Worm (Caenorhabditis elegans) whole organism, late embryonic: ENCODE measurements around the gene srw-113.
"Not testable (repeated sequence)": the region's sequence is repeated elsewhere in the genome, so short reads cannot be mapped to it uniquely, and the experiment has no call there.

Experiments
- C38D4.7 ChIP-seq: fragments of 200-800 bp; sonication (Bioruptor generic); optimal IDR thresholded peaks from 2 replicates; lab custom pipeline; 2018; ENCODE audit warnings: mild to moderate bottlenecking, missing genetic modification characterization, moderate library complexity, missing compliant biosample characterization
- K09A11.1 ChIP-seq: sonication (generic microtip); optimal IDR thresholded peaks from 2 replicates; lab custom pipeline; 2017; ENCODE audit warnings: antibody characterized with exemption, mild to moderate bottlenecking, missing genetic modification characterization, missing compliant biosample characterization; ENCODE audit not compliant: insufficient read depth
- T23F11.4 ChIP-seq: fragments of 200-800 bp; sonication (Bioruptor generic); optimal IDR thresholded peaks from 2 replicates; lab custom pipeline; 2018; ENCODE audit warnings: mild to moderate bottlenecking, missing genetic modification characterization, missing compliant biosample characterization
- Y22D7AL.16 ChIP-seq: sonication (generic microtip); optimal IDR thresholded peaks from 2 replicates; lab custom pipeline; 2016; ENCODE audit warnings: missing genetic modification characterization, missing compliant biosample characterization
- ahr-1 ChIP-seq: sonication (generic microtip); optimal IDR thresholded peaks from 2 replicates; lab custom pipeline; 2016; ENCODE audit warnings: missing genetic modification characterization, missing compliant biosample characterization
- ceh-14 ChIP-seq: sonication (generic microtip); optimal IDR thresholded peaks from 2 replicates; lab custom pipeline; 2016; ENCODE audit warnings: missing genotype, missing genetic modification characterization, missing compliant biosample characterization
- ceh-31 ChIP-seq: sonication (generic microtip); optimal IDR thresholded peaks from 2 replicates; lab custom pipeline; 2016; ENCODE audit warnings: missing genetic modification characterization, missing compliant biosample characterization
- ceh-6 ChIP-seq: fragments of 200-800 bp; sonication (Bioruptor generic); optimal IDR thresholded peaks from 2 replicates; lab custom pipeline; 2018; ENCODE audit warnings: mild to moderate bottlenecking, missing genetic modification characterization, missing compliant biosample characterization
- ceh-9 ChIP-seq: sonication (generic microtip); optimal IDR thresholded peaks from 2 replicates; lab custom pipeline; 2016; ENCODE audit warnings: mild to moderate bottlenecking, missing genetic modification characterization, inconsistent platforms, missing compliant biosample characterization
- che-1 ChIP-seq: sonication (generic microtip); optimal IDR thresholded peaks from 2 replicates; lab custom pipeline; 2016; ENCODE audit warnings: mild to moderate bottlenecking, missing genetic modification characterization, missing compliant biosample characterization
- dmd-4 ChIP-seq: sonication (generic microtip); optimal IDR thresholded peaks from 2 replicates; lab custom pipeline; 2016; ENCODE audit warnings: borderline replicate concordance, missing genetic modification characterization, missing compliant biosample characterization
- dve-1 ChIP-seq: sonication (generic microtip); optimal IDR thresholded peaks from 2 replicates; lab custom pipeline; 2017; ENCODE audit warnings: antibody characterized with exemption, mild to moderate bottlenecking, missing genetic modification characterization, missing compliant biosample characterization
- elt-2 ChIP-seq: sonication (generic microtip); optimal IDR thresholded peaks from 2 replicates; lab custom pipeline; 2016; ENCODE audit warnings: missing genetic modification reagents, missing genetic modification characterization, missing compliant biosample characterization
- fkh-10 ChIP-seq: fragments of 150-350 bp; optimal IDR thresholded peaks from 2 replicates; lab custom pipeline; 2014; ENCODE audit warnings: missing biosample characterization, missing genetic modification reagents, missing genetic modification characterization
- gmeb-2 ChIP-seq: sonication (generic microtip); optimal IDR thresholded peaks from 2 replicates; lab custom pipeline; 2016; ENCODE audit warnings: missing genetic modification characterization, inconsistent platforms, missing compliant biosample characterization
- hlh-30 ChIP-seq: sonication (generic microtip); optimal IDR thresholded peaks from 2 replicates; lab custom pipeline; 2017; ENCODE audit warnings: antibody characterized with exemption, missing genetic modification characterization, missing compliant biosample characterization; ENCODE audit not compliant: insufficient read depth
- hlh-8 ChIP-seq: sonication (generic microtip); optimal IDR thresholded peaks from 2 replicates; lab custom pipeline; 2016; ENCODE audit warnings: missing genotype, missing genetic modification characterization, missing compliant biosample characterization
- lim-6 ChIP-seq: sonication (generic microtip); optimal IDR thresholded peaks from 2 replicates; lab custom pipeline; 2016; ENCODE audit warnings: missing genetic modification characterization, missing compliant biosample characterization
- lin-11 ChIP-seq: fragments of 200-800 bp; sonication (Bioruptor generic); optimal IDR thresholded peaks from 2 replicates; lab custom pipeline; 2018; ENCODE audit warnings: mild to moderate bottlenecking, missing genetic modification characterization, missing compliant biosample characterization
- nhr-232 ChIP-seq: sonication (generic microtip); optimal IDR thresholded peaks from 2 replicates; lab custom pipeline; 2016; ENCODE audit warnings: missing genetic modification characterization, missing compliant biosample characterization
- odd-2 ChIP-seq: sonication (generic microtip); optimal IDR thresholded peaks from 2 replicates; lab custom pipeline; 2017; ENCODE audit warnings: antibody characterized with exemption, mild to moderate bottlenecking, missing genetic modification characterization, missing compliant biosample characterization
- pag-3 ChIP-seq: sonication (generic microtip); optimal IDR thresholded peaks from 2 replicates; lab custom pipeline; 2016; ENCODE audit warnings: missing compliant biosample characterization, missing genetic modification characterization, borderline replicate concordance
- pqm-1 ChIP-seq: sonication (generic microtip); optimal IDR thresholded peaks from 2 replicates; lab custom pipeline; 2016; ENCODE audit warnings: missing genetic modification characterization, missing compliant biosample characterization
- pros-1 ChIP-seq: fragments of 150-350 bp; optimal IDR thresholded peaks from 2 replicates; lab custom pipeline; 2014; ENCODE audit warnings: missing biosample characterization, missing genetic modification reagents, missing genetic modification characterization
- sox-4 ChIP-seq: sonication (generic microtip); optimal IDR thresholded peaks from 2 replicates; lab custom pipeline; 2017; ENCODE audit warnings: mild to moderate bottlenecking, missing genetic modification characterization, inconsistent platforms, missing compliant biosample characterization
- syd-9 ChIP-seq: sonication (generic microtip); optimal IDR thresholded peaks from 2 replicates; lab custom pipeline; 2016; ENCODE audit warnings: mild to moderate bottlenecking, missing genetic modification characterization, moderate library complexity, missing compliant biosample characterization
- tbx-2 ChIP-seq: sonication (generic microtip); optimal IDR thresholded peaks from 2 replicates; lab custom pipeline; 2016; ENCODE audit warnings: missing genetic modification characterization, missing compliant biosample characterization
- ttx-3 ChIP-seq: sonication (generic microtip); optimal IDR thresholded peaks from 2 replicates; lab custom pipeline; 2016; ENCODE audit warnings: missing genetic modification reagents, missing genetic modification characterization, missing compliant biosample characterization
- unc-86 ChIP-seq: sonication (generic microtip); optimal IDR thresholded peaks from 2 replicates; lab custom pipeline; 2016; ENCODE audit warnings: missing genetic modification characterization, missing compliant biosample characterization
- ztf-16 ChIP-seq: sonication (generic microtip); optimal IDR thresholded peaks from 2 replicates; lab custom pipeline; 2017; ENCODE audit warnings: missing genetic modification characterization, missing compliant biosample characterization

srw-113 gene

DNA sequence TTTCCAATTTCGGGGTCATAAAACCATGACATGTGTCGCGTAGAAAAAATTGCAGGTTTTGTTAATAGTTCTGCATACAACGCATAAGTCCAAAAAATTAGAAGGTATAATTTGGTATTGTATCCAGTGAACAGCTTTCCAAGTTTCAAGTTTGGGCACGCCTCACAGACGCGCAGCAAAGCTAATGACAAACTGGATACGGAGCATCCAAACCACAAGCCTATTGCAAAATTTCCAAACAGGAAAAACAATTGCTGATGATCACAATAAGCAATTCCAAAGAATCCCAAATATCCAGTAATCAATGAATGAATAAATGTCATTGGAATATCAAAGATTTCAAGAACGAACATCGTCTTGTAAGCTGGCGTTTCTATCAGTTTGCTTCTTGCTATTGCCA is 19.4 kb upstream of the srw-113 start:
- TF ChIP-seq hlh-8 (tag; lab: Kevin White, UChicago), result no peak
- TF ChIP-seq lin-11 (tag; lab: Kevin White, UChicago), result no peak

DNA sequence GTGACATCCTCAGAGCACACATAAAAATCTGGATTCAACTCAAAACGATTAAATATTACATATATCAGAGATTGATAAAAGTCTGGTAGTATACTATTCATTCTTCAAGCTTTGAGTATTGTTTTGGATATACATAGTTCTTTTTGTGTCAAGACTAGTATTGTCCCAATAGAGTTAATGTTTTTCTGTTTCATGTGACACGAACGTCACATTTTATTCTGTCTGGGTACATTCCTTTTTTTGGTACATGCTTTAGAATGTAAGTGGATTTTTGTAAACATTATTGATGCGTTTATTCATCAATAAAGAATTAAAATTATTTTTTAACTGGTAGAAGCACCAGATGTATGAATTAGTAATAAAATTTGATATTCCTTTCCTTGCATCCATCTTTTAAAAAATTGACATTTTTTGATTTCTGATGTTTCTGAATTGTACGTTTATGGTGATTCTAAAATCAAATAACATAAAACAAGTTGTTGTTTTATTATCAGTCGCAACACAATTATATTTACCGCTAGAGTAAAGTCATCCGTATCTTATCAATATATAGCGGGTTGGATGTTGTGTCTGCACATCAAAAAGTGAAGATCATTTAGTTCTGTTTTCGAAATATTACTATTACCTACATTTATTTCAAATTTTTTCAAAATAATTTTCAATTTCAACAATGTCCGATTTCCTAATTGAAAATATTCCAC is 17.0 kb upstream of the srw-113 start, which contains the start of the genes srt-22 and nhr-246:
Gene srt-22, minus strand, starts transcription at position 101 of the 701 bp plus-strand sequence.
Gene nhr-246, plus strand, starts transcription at position 651 of the 701 bp plus-strand sequence.
- no peak for TF ChIP-seq sox-4 (tag; lab: Kevin White, UChicago)
- TF ChIP-seq che-1 (tag; lab: Kevin White, UChicago), result no peak
- TF ChIP-seq pros-1 (tag; lab: Kevin White, UChicago), result no peak
- TF ChIP-seq tbx-2 (tag; lab: Kevin White, UChicago), result no peak
- TF ChIP-seq Y22D7AL.16 (tag; lab: Kevin White, UChicago), result no peak
- no peak for TF ChIP-seq lin-11 (tag; lab: Kevin White, UChicago)
- TF ChIP-seq gmeb-2 (tag; lab: Kevin White, UChicago), result no peak
- no peak for TF ChIP-seq unc-86
- no peak for TF ChIP-seq hlh-30
- TF ChIP-seq ahr-1 (tag; lab: Kevin White, UChicago), result no peak
- TF ChIP-seq dmd-4 (tag; lab: Kevin White, UChicago), result no peak
- no peak for TF ChIP-seq fkh-10 (GFP tag; lab: Kevin White, UChicago)
- no peak for TF ChIP-seq ceh-31 (tag; lab: Kevin White, UChicago)
- TF ChIP-seq dve-1 (tag; lab: Kevin White, UChicago), result no peak
- TF ChIP-seq elt-2 (tag; lab: Kevin White, UChicago), result no peak
- TF ChIP-seq syd-9 (tag; lab: Kevin White, UChicago), result no peak
- TF ChIP-seq ceh-14 (tag; lab: Kevin White, UChicago), result no peak
- no peak for TF ChIP-seq odd-2

DNA sequence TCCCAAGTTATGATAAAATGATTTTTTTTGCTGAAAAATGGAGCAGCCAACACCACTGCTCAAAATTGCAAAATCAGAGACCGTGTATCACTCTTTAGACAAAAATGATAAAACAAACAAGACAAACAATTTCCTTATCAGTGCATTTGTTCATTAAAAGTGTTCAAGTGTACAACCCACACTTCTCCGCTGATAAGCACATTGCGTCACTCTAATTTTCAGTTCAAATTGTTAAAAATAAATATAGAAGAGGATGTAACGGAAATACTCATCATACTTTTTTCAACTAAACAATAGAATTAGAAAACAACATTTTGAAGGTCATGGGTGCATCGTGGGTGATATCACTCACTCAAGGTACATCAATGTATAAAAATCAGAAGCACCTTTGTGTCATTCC is 14.3 kb upstream of the srw-113 start, which contains the start of gene nhr-291:
Gene nhr-291, plus strand, starts transcription at position 324 of the 400 bp plus-strand sequence.
- TF ChIP-seq pqm-1 (tag; lab: Kevin White, UChicago) (peak; percentile 40), elt-2 (tag; lab: Kevin White, UChicago) (peak; percentile 99), ceh-14 (tag; lab: Kevin White, UChicago) (no peak)

DNA sequence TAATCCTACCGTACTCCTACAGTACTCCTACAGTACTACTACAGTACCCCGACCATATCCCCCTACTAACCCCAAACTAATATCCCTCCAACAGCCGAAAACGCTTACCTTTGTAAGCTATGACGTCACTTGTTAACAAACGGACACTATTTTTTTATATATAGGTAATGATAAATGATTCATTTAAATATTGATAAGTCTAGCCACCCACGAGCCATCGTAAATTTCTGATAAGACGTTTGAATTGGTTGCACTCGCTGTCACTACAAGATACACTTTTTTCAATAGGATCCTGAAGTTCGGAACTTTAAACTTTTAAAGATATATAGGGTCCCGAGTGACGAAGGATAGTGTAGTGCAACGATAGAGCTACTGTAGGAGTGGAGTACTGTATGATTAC is 10.3 kb upstream of the srw-113 start, which contains the start of gene nhr-247:
Gene nhr-247, plus strand, starts transcription at position 330 of the 400 bp plus-strand sequence.
- not testable (repeated sequence) for TF ChIP-seq ztf-16 (tag; lab: Kevin White, UChicago); C38D4.7 (GFP tag; lab: Kevin White, UChicago); fkh-10 (GFP tag; lab: Kevin White, UChicago)
- TF ChIP-seq, all 69 proteins: peak for 0; not testable (repeated sequence) for 69

DNA sequence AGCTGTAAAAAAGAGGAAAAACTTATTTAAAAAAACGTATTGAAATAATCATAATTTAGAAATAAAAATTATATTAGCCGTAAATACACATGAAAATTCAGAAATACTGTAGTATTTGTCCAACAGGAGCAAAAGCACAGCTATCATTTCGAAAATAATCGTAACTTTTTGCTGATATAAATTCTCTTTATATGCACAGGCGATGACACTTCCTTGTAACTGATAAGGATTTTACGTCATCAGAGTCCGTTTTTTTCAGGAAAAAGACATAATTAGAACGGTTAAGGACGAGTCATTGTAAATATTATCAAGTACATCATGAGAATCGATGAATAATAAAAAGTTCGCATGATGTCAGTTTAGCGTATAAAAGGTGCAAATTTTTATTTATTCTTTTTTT is 9.5 kb upstream of the srw-113 start:
- TF ChIP-seq elt-2 (tag; lab: Kevin White, UChicago), result peak; percentile 85
- TF ChIP-seq pag-3, result no peak

DNA sequence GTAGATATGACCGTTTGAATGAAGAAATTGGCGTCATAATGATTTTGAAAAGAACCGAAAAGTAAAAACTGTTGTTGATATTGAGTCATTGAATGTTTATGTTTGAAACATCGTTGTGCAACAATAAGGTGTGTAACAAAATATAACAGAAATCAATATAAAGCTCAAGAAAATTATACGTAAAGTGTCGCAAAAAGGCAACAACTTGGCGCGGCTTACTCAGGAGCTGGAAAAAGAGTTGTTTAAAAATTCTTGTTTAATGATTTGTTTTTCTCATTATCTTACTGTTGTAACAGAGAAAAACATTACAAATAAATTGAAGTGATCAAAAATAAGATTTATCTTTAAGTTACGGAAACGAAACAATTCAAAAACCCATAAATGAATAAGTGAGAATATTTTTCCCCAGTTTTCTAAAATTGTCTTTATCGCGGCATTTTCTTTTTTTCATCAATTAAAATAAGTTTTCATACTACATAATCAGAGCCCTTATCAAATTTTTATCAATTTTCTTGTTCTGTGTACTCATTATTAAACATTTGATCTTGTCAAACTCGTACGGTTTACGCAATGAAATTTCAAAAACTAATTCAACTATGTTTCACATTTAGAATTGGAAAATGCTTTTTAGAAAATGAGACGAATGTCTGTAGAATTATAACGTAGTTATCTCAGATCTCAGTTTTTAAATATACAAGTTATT is 5.1 kb upstream of the srw-113 start, which contains the start of gene ZK1037.6:
Gene ZK1037.6, minus strand, starts transcription at position 51 of the 703 bp plus-strand sequence.
- TF ChIP-seq nhr-232 (tag; lab: Kevin White, UChicago) (no peak), C38D4.7 (GFP tag; lab: Kevin White, UChicago) (no peak)
- TF ChIP-seq, all 69 proteins: peak for 0

DNA sequence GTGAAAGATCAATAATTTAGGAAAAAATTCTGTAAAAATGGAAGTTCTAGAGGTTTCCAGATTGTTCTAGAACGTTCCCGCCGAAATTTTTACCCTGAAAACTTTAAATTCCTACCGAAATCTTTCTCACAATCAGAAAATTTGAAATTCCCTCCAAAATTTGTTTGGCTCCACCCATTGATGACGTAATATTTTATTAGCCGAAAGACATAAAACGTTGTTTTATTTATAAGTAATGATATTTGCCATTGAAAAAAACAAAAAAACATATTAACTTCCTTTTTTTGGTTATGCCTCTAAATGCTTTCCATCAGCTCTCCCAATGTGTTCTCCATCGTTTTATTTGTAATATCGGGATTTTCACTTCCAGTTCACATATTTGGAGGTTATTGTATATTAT is 2.6 kb upstream of the srw-113 start, which contains the start of gene srh-295:
Gene srh-295, plus strand, starts transcription at position 301 of the 400 bp plus-strand sequence.
- TF ChIP-seq ceh-9 (no peak), odd-2 (no peak), ttx-3 (tag; lab: Kevin White, UChicago) (no peak), K09A11.1 (tag; lab: Kevin White, UChicago) (no peak), fkh-10 (GFP tag; lab: Kevin White, UChicago) (no peak), ztf-16 (tag; lab: Kevin White, UChicago) (no peak), sox-4 (tag; lab: Kevin White, UChicago) (no peak), gmeb-2 (tag; lab: Kevin White, UChicago) (no peak), lim-6 (tag; lab: Kevin White, UChicago) (no peak), ceh-6 (GFP tag; lab: Kevin White, UChicago) (no peak), tbx-2 (tag; lab: Kevin White, UChicago) (no peak), T23F11.4 (GFP tag; lab: Kevin White, UChicago) (no peak)
